In the genomic region with DNA sequence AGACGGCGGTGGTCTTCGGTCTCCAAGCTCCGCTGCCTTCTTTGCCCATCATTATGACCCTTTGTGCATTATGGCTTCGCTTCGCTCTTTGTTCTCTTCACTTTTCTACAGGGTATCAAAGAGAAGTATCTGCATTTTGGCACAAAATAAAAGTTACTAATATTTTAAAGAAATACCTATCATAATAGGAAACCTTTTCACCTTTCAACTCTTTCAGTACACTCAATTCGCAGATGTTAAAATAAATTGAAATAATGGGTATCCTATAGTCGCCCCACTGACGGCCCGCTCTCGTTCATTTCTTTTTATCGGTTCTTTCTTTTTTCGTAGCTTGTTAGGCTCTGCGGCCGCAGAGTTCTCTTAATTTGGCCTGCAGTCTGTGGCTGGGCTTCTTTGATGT, we compare ENCODE assay signal across 3 fruit fly cellular contexts.
TF ChIP-seq lines count a peak whose summit lies in the region.

No protein-coding gene starts in this region.

TF ChIP-seq in whole organism, embryonic, 481 proteins besides CTCF, POLR2A, EP300 and RAD21 (continued from another document and continues in another):
- TF ChIP-seq da (GFP tag; optimal IDR thresholded peaks at IDR 0.05; lab: Kevin White, UChicago) (peak; percentile 49), H2.0 (GFP tag; IDR thresholded peaks at IDR 0.05; lab: Robert Waterston, UW) (peak; percentile 82), NK7.1 (GFP tag; optimal IDR thresholded peaks at IDR 0.05; lab: Kevin White, UChicago) (peak; percentile 53), PHDP (tag; optimal IDR thresholded peaks at IDR 0.05; lab: Kevin White, UChicago) (peak; percentile 85), CG10565 (GFP tag; optimal IDR thresholded peaks at IDR 0.05; lab: Kevin White, UChicago) (peak; percentile 19), Hr51 (GFP tag; optimal IDR thresholded peaks at IDR 0.05; lab: Kevin White, UChicago) (peak; percentile 32 to 39), tna (GFP tag; IDR thresholded peaks at IDR 0.05; lab: Robert Waterston, UW; ENCODE audit: partially characterized antibody) (no peak), danr (GFP tag; IDR thresholded peaks at IDR 0.05; lab: Robert Waterston, UW) (peak; percentile 70), CG3163 (GFP tag; optimal IDR thresholded peaks at IDR 0.05; lab: Kevin White, UChicago) (peak; percentile 66), Six4 (GFP tag; optimal IDR thresholded peaks at IDR 0.05; lab: Kevin White, UChicago) (peak; percentile 89), ken (GFP tag; IDR thresholded peaks at IDR 0.05; lab: Robert Waterston, UW) (peak; percentile 83), CG8478 (optimal IDR thresholded peaks at IDR 0.05; lab: Kevin White, UChicago) (no peak), CG7271 (tag; optimal IDR thresholded peaks at IDR 0.05; lab: Kevin White, UChicago) (peak; percentile 79), aop (GFP tag; IDR thresholded peaks at IDR 0.05; lab: Robert Waterston, UW) (peak; percentile 46; the same call in 1 of the 2 replicates), Ptx1 (GFP tag; IDR thresholded peaks at IDR 0.05; lab: Robert Waterston, UW) (peak; percentile 75), crol (GFP tag; IDR thresholded peaks at IDR 0.05; lab: Robert Waterston, UW) (no peak), tin (GFP tag; optimal IDR thresholded peaks at IDR 0.05; lab: Kevin White, UChicago) (peak; percentile 87), tio (GFP tag; optimal IDR thresholded peaks at IDR 0.05; lab: Kevin White, UChicago) (peak; percentile 80), CG18476 (GFP tag; optimal IDR thresholded peaks at IDR 0.05; lab: Kevin White, UChicago) (peak; percentile 82), zen2 (GFP tag; IDR thresholded peaks at IDR 0.05; lab: Robert Waterston, UW; ENCODE audit: partially characterized antibody) (no peak), CG12236 (GFP tag; optimal IDR thresholded peaks at IDR 0.05; lab: Kevin White, UChicago) (peak; percentile 72), CG2120 (GFP tag; optimal IDR thresholded peaks at IDR 0.05; lab: Kevin White, UChicago) (no peak), CG3838 (GFP tag; optimal IDR thresholded peaks at IDR 0.05; lab: Kevin White, UChicago) (peak; percentile 64), CG7987 (GFP tag; optimal IDR thresholded peaks at IDR 0.05; lab: Kevin White, UChicago) (no peak), CG14710 (tag; optimal IDR thresholded peaks at IDR 0.05; lab: Kevin White, UChicago) (peak; percentile 93), CG17385 (GFP tag; optimal IDR thresholded peaks at IDR 0.05; lab: Kevin White, UChicago) (peak; percentile 79), pum (GFP tag; optimal IDR thresholded peaks at IDR 0.05; lab: Kevin White, UChicago) (peak; percentile 86), hkb (optimal IDR thresholded peaks at IDR 0.05; lab: Kevin White, UChicago) (no peak), hkb (GFP tag; IDR thresholded peaks at IDR 0.05; lab: Robert Waterston, UW) (peak; percentile 84), Mrtf (GFP tag; IDR thresholded peaks at IDR 0.05; lab: Robert Waterston, UW) (peak; percentile 68; the same call in 1 of the 3 replicates), CG32772 (GFP tag; IDR thresholded peaks at IDR 0.05; lab: Robert Waterston, UW) (peak; percentile 90), Dek (tag; optimal IDR thresholded peaks at IDR 0.05; lab: Kevin White, UChicago) (peak; percentile 5), ttk (GFP tag; IDR thresholded peaks at IDR 0.05; lab: Robert Waterston, UW) (peak; percentile 76), phol (tag; optimal IDR thresholded peaks at IDR 0.05; lab: Kevin White, UChicago) (peak; percentile 90), Optix (GFP tag; IDR thresholded peaks at IDR 0.05; lab: Robert Waterston, UW) (peak; percentile 82; the same call in 2 of the 3 replicates), CG8281 (tag; optimal IDR thresholded peaks at IDR 0.05; lab: Kevin White, UChicago) (peak; percentile 35), trem (tag; optimal IDR thresholded peaks at IDR 0.05; lab: Kevin White, UChicago) (peak; percentile 91), ab (GFP tag; optimal IDR thresholded peaks at IDR 0.05; lab: Kevin White, UChicago) (peak; percentile 70), CG5953 (GFP tag; IDR thresholded peaks at IDR 0.05; lab: Robert Waterston, UW) (0 out of 2 replicates have a peak, but pooled peaks have one; percentile 43), Ravus (GFP tag; IDR thresholded peaks at IDR 0.05; lab: Robert Waterston, UW) (peak; percentile 12; the same call in 1 of the 2 replicates), zf30C (GFP tag; optimal IDR thresholded peaks at IDR 0.05; lab: Kevin White, UChicago) (no peak)

TF ChIP-seq in whole organism, prepupa, 60 proteins besides CTCF, POLR2A, EP300 and RAD21 (continued from another document):
- TF ChIP-seq CG9139 (GFP tag; optimal IDR thresholded peaks at IDR 0.05; lab: Kevin White, UChicago) (no peak), Sox14 (GFP tag; optimal IDR thresholded peaks at IDR 0.05; lab: Kevin White, UChicago) (peak; percentile 96), Hr39 (GFP tag; optimal IDR thresholded peaks at IDR 0.05; lab: Kevin White, UChicago) (peak; percentile 98), topi (GFP tag; optimal IDR thresholded peaks at IDR 0.05; lab: Kevin White, UChicago) (peak; percentile 97), CG11762 (GFP tag; optimal IDR thresholded peaks at IDR 0.05; lab: Kevin White, UChicago; ENCODE audit: insufficient read depth) (peak; percentile 62), Smox (GFP tag; optimal IDR thresholded peaks at IDR 0.05; lab: Kevin White, UChicago) (peak; percentile 98), CG3032 (tag; optimal IDR thresholded peaks at IDR 0.05; lab: Kevin White, UChicago) (peak; percentile 83), CG8119 (GFP tag; IDR thresholded peaks at IDR 0.05; lab: Robert Waterston, UW) (peak; percentile 61), Eip75B (GFP tag; optimal IDR thresholded peaks at IDR 0.05; lab: Kevin White, UChicago) (peak; percentile 91), CG10669 (GFP tag; optimal IDR thresholded peaks at IDR 0.05; lab: Kevin White, UChicago) (peak; percentile 72), Eip93F (GFP tag; optimal IDR thresholded peaks at IDR 0.05; lab: Kevin White, UChicago) (peak; percentile 97), acj6 (GFP tag; optimal IDR thresholded peaks at IDR 0.05; lab: Kevin White, UChicago) (peak; percentile 87), vri (GFP tag; optimal IDR thresholded peaks at IDR 0.05; lab: Kevin White, UChicago) (peak; percentile 98), Ets21C (GFP tag; optimal IDR thresholded peaks at IDR 0.05; lab: Kevin White, UChicago) (peak; percentile 95), CG16779 (tag; optimal IDR thresholded peaks at IDR 0.05; lab: Kevin White, UChicago) (no peak), achi (GFP tag; optimal IDR thresholded peaks at IDR 0.05; lab: Kevin White, UChicago) (peak; percentile 81), net (GFP tag; optimal IDR thresholded peaks at IDR 0.05; lab: Kevin White, UChicago) (peak; percentile 76), svp (GFP tag; lab: Kevin White, UChicago) (peak; percentile 99), CG6163 (GFP tag; IDR thresholded peaks at IDR 0.05; lab: Robert Waterston, UW) (peak; percentile 93), dsx (GFP tag; optimal IDR thresholded peaks at IDR 0.05; lab: Kevin White, UChicago; ENCODE audit: poor library complexity, severe bottlenecking) (peak; percentile 76), dac (GFP tag; optimal IDR thresholded peaks at IDR 0.05; lab: Kevin White, UChicago) (no peak), fd59A (GFP tag; optimal IDR thresholded peaks at IDR 0.05; lab: Kevin White, UChicago) (peak; percentile 59), Sox15 (GFP tag; optimal IDR thresholded peaks at IDR 0.05; lab: Kevin White, UChicago) (peak; percentile 80), OdsH (GFP tag; optimal IDR thresholded peaks at IDR 0.05; lab: Kevin White, UChicago) (peak; percentile 85), CG3919 (GFP tag; optimal IDR thresholded peaks at IDR 0.05; lab: Kevin White, UChicago) (peak; percentile 85), CG11902 (GFP tag; optimal IDR thresholded peaks at IDR 0.05; lab: Kevin White, UChicago) (peak; percentile 85), CG1621 (tag; optimal IDR thresholded peaks at IDR 0.05; lab: Kevin White, UChicago) (peak; percentile 41), Hr4 (GFP tag; optimal IDR thresholded peaks at IDR 0.05; lab: Kevin White, UChicago) (peak; percentile 37), CG8632 (GFP tag; optimal IDR thresholded peaks at IDR 0.05; lab: Kevin White, UChicago) (peak; percentile 88), Lpt (GFP tag; optimal IDR thresholded peaks at IDR 0.05; lab: Kevin White, UChicago) (peak; percentile 41), Met (GFP tag; optimal IDR thresholded peaks at IDR 0.05; lab: Kevin White, UChicago) (peak; percentile 98), Sox102F (GFP tag; optimal IDR thresholded peaks at IDR 0.05; lab: Kevin White, UChicago) (peak; percentile 98), CG6276 (GFP tag; optimal IDR thresholded peaks at IDR 0.05; lab: Kevin White, UChicago) (no peak), CG6854 (GFP tag; optimal IDR thresholded peaks at IDR 0.05; lab: Kevin White, UChicago) (peak; percentile 93), fkh (GFP tag; optimal IDR thresholded peaks at IDR 0.05; lab: Kevin White, UChicago) (no peak), CG10631 (GFP tag; optimal IDR thresholded peaks at IDR 0.05; lab: Kevin White, UChicago) (peak; percentile 82), lz (GFP tag; optimal IDR thresholded peaks at IDR 0.05; lab: Kevin White, UChicago) (peak; percentile 95), Ets96B (tag; optimal IDR thresholded peaks at IDR 0.05; lab: Kevin White, UChicago) (peak; percentile 71), salr (GFP tag; optimal IDR thresholded peaks at IDR 0.05; lab: Kevin White, UChicago) (peak; percentile 58 to 66)
TF ChIP-seq in whole organism, prepupa: peak in this region for 53.

TF ChIP-seq in whole organism, wandering third instar larva, 38 proteins besides CTCF, POLR2A, EP300 and RAD21 (continued from another document):
- TF ChIP-seq dl (GFP tag; optimal IDR thresholded peaks at IDR 0.05; lab: Kevin White, UChicago; ENCODE audit: insufficient read depth in 1 of 2, partially characterized antibody in 2 of 2) (no peak), pan (optimal IDR thresholded peaks at IDR 0.05; lab: Kevin White, UChicago) (peak; percentile 66), dmrt93B (GFP tag; optimal IDR thresholded peaks at IDR 0.05; lab: Kevin White, UChicago) (peak; percentile 88), h (GFP tag; optimal IDR thresholded peaks at IDR 0.05; lab: Kevin White, UChicago) (peak; percentile 98), rgr (GFP tag; optimal IDR thresholded peaks at IDR 0.05; lab: Kevin White, UChicago) (peak; percentile 98), Rel (GFP tag; optimal IDR thresholded peaks at IDR 0.05; lab: Kevin White, UChicago) (peak; percentile 96), Rel (tag; optimal IDR thresholded peaks at IDR 0.05; lab: Kevin White, UChicago) (peak; percentile 79), OdsH (GFP tag; optimal IDR thresholded peaks at IDR 0.05; lab: Kevin White, UChicago) (peak; percentile 97), psq (GFP tag; optimal IDR thresholded peaks at IDR 0.05; lab: Kevin White, UChicago) (peak; percentile 98), Hnf4 (GFP tag; optimal IDR thresholded peaks at IDR 0.05; lab: Kevin White, UChicago) (peak; percentile 97), Hr83 (GFP tag; optimal IDR thresholded peaks at IDR 0.05; lab: Kevin White, UChicago; ENCODE audit: poor library complexity, severe bottlenecking) (peak; percentile 76), ey (GFP tag; optimal IDR thresholded peaks at IDR 0.05; lab: Kevin White, UChicago) (peak; percentile 97), woc (GFP tag; optimal IDR thresholded peaks at IDR 0.05; lab: Kevin White, UChicago) (peak; percentile 98), Mio (GFP tag; optimal IDR thresholded peaks at IDR 0.05; lab: Kevin White, UChicago) (peak; percentile 68)
TF ChIP-seq in whole organism, wandering third instar larva: peak in this region for 27.
